Worm (Caenorhabditis elegans) whole organism, mixed stage, embryonic: ENCODE results near the gene clec-22.

ENCODE experiments used
- M03D4.4 ChIP-seq: sonication (generic microtip); optimal IDR thresholded peaks from 2 replicates; lab custom pipeline; 2017; ENCODE audit warnings: mild to moderate bottlenecking, missing genetic modification characterization, missing compliant biosample characterization
- bed-3 ChIP-seq: fragments of 200-800 bp; sonication (Bioruptor generic); optimal IDR thresholded peaks from 3 replicates; lab custom pipeline; 2018; ENCODE audit warnings: mild to moderate bottlenecking, missing genetic modification characterization, moderate library complexity, missing compliant biosample characterization
- blmp-1 ChIP-seq: fragments of 150-350 bp; optimal IDR thresholded peaks from 2 replicates; lab custom pipeline; 2014; ENCODE audit warnings: missing biosample characterization, missing genetic modification characterization
- ceh-43 ChIP-seq: fragments of 200-800 bp; sonication (Bioruptor generic); optimal IDR thresholded peaks from 2 replicates; lab custom pipeline; 2018; ENCODE audit warnings: mild to moderate bottlenecking, missing genetic modification characterization, moderate library complexity, missing compliant biosample characterization
- ceh-83 ChIP-seq: fragments of 200-800 bp; sonication (Bioruptor generic); optimal IDR thresholded peaks from 2 replicates; lab custom pipeline; 2018; ENCODE audit warnings: mild to moderate bottlenecking, missing genetic modification characterization, missing compliant biosample characterization
- ces-1 ChIP-seq: fragments of 150-350 bp; optimal IDR thresholded peaks from 2 replicates; lab custom pipeline; 2014; ENCODE audit warnings: missing biosample characterization, missing genetic modification reagents, missing genetic modification characterization
- cnd-1 ChIP-seq: fragments of 200-800 bp; sonication (Bioruptor generic); optimal IDR thresholded peaks from 2 replicates; lab custom pipeline; 2018; ENCODE audit warnings: mild to moderate bottlenecking, missing genetic modification characterization, missing compliant biosample characterization
- drap-1 ChIP-seq: fragments of 200-800 bp; sonication (Bioruptor generic); optimal IDR thresholded peaks from 3 replicates; lab custom pipeline; 2018; ENCODE audit warnings: mild to moderate bottlenecking, missing genetic modification characterization, missing compliant biosample characterization
- elt-1 ChIP-seq: sonication (generic microtip); optimal IDR thresholded peaks from 2 replicates; lab custom pipeline; 2017; ENCODE audit warnings: missing genetic modification characterization, mild to moderate bottlenecking, missing compliant biosample characterization, antibody characterized with exemption, moderate library complexity, borderline replicate concordance; ENCODE audit not compliant: insufficient read depth
- elt-3 ChIP-seq: fragments of 150-350 bp; optimal IDR thresholded peaks from 2 replicates; lab custom pipeline; 2014; ENCODE audit warnings: missing biosample characterization, missing genetic modification characterization
- flh-1 ChIP-seq: fragments of 200-800 bp; sonication (Bioruptor generic); optimal IDR thresholded peaks from 2 replicates; lab custom pipeline; 2018; ENCODE audit warnings: mild to moderate bottlenecking, missing genetic modification characterization, moderate library complexity, missing compliant biosample characterization
- ham-2 ChIP-seq: fragments of 200-800 bp; sonication (Bioruptor generic); optimal IDR thresholded peaks from 2 replicates; lab custom pipeline; 2018; ENCODE audit warnings: mild to moderate bottlenecking, missing genetic modification characterization, missing compliant biosample characterization
- lin-13 ChIP-seq: fragments of 150-350 bp; optimal IDR thresholded peaks from 2 replicates; lab custom pipeline; 2014; ENCODE audit warnings: missing biosample characterization, missing genetic modification characterization
- lin-32 ChIP-seq: fragments of 200-800 bp; sonication (Bioruptor generic); optimal IDR thresholded peaks from 2 replicates; lab custom pipeline; 2018; ENCODE audit warnings: mild to moderate bottlenecking, missing genetic modification characterization, missing compliant biosample characterization
- lsy-2 ChIP-seq: fragments of 150-350 bp; optimal IDR thresholded peaks from 2 replicates; lab custom pipeline; 2014; ENCODE audit warnings: missing biosample characterization, missing genetic modification characterization
- mep-1 ChIP-seq: fragments of 150-350 bp; optimal IDR thresholded peaks from 2 replicates; lab custom pipeline; 2017; ENCODE audit warnings: missing biosample characterization, missing genetic modification reagents, missing genetic modification characterization, inconsistent platforms
- mls-2 ChIP-seq: sonication (generic microtip); optimal IDR thresholded peaks from 2 replicates; lab custom pipeline; 2016; ENCODE audit warnings: mild to moderate bottlenecking, missing genetic modification characterization, moderate library complexity, missing compliant biosample characterization
- nhr-12 ChIP-seq: fragments of 150-350 bp; optimal IDR thresholded peaks from 2 replicates; lab custom pipeline; 2014; ENCODE audit warnings: missing biosample characterization, missing genetic modification characterization
- nhr-237 ChIP-seq: fragments of 150-350 bp; optimal IDR thresholded peaks from 2 replicates; lab custom pipeline; 2014; ENCODE audit warnings: missing biosample characterization, missing genetic modification characterization
- nhr-28 ChIP-seq: fragments of 150-350 bp; optimal IDR thresholded peaks from 2 replicates; lab custom pipeline; 2014; ENCODE audit warnings: missing biosample characterization, missing genetic modification characterization
- sem-2 ChIP-seq: fragments of 200-800 bp; sonication (Bioruptor generic); optimal IDR thresholded peaks from 2 replicates; lab custom pipeline; 2018; ENCODE audit warnings: mild to moderate bottlenecking, missing genetic modification characterization, missing compliant biosample characterization
- snpc-4 ChIP-seq: fragments of 150-350 bp; optimal IDR thresholded peaks from 2 replicates; lab custom pipeline; 2014; ENCODE audit warnings: missing biosample characterization, missing genetic modification characterization
- sptf-1 ChIP-seq: sonication (generic microtip); optimal IDR thresholded peaks from 2 replicates; lab custom pipeline; 2017; ENCODE audit warnings: mild to moderate bottlenecking, missing genetic modification characterization, moderate library complexity, missing compliant biosample characterization
- tbx-8 ChIP-seq: fragments of 200-800 bp; sonication (Bioruptor generic); optimal IDR thresholded peaks from 2 replicates; lab custom pipeline; 2018; ENCODE audit warnings: mild to moderate bottlenecking, missing genetic modification characterization, moderate library complexity, missing compliant biosample characterization
- unc-120 ChIP-seq: sonication (generic microtip); optimal IDR thresholded peaks from 2 replicates; lab custom pipeline; 2017; ENCODE audit warnings: missing genetic modification characterization, missing compliant biosample characterization; ENCODE audit not compliant: poor library complexity, severe bottlenecking
- unc-39 ChIP-seq: fragments of 150-350 bp; optimal IDR thresholded peaks from 2 replicates; lab custom pipeline; 2014; ENCODE audit warnings: missing biosample characterization, missing genetic modification characterization
- zip-8 ChIP-seq: fragments of 150-350 bp; optimal IDR thresholded peaks from 2 replicates; lab custom pipeline; 2014; ENCODE audit warnings: missing biosample characterization, missing genetic modification characterization
- ztf-11 ChIP-seq: fragments of 150-350 bp; optimal IDR thresholded peaks from 2 replicates; lab custom pipeline; 2014; ENCODE audit warnings: missing biosample characterization, missing genetic modification characterization

clec-22 gene

ce11 chrV:16865404-16865803, 7.2 kb downstream of the clec-22 start, which contains the start of gene clec-28:
TSS of gene clec-28 (plus strand) at chrV:16865704.
- TF ChIP-seq lsy-2 (no peak), elt-1 (no peak), lin-13 (tag; lab: Kevin White, UChicago) (no peak), tbx-8 (GFP tag; lab: Kevin White, UChicago) (no peak), mls-2 (tag; lab: Kevin White, UChicago) (no peak), blmp-1 (tag; lab: Kevin White, UChicago) (no peak), zip-8 (tag; lab: Kevin White, UChicago) (no peak), unc-120 (tag; lab: Kevin White, UChicago) (no peak), sptf-1 (tag; lab: Kevin White, UChicago) (no peak), nhr-12 (no peak), elt-3 (tag; lab: Kevin White, UChicago) (no peak), sem-2 (GFP tag; lab: Kevin White, UChicago) (no peak), bed-3 (GFP tag; lab: Kevin White, UChicago) (no peak), nhr-237 (no peak), cnd-1 (tag; lab: Kevin White, UChicago) (no peak), nhr-28 (no peak), ceh-83 (GFP tag; lab: Kevin White, UChicago) (no peak), ztf-11 (tag; lab: Kevin White, UChicago) (no peak)

ce11 chrV:16869740-16870139, 11.5 kb downstream of the clec-22 start, which contains the start of gene clec-33:
TSS of gene clec-33 (minus strand) at chrV:16869840.
- no peak for TF ChIP-seq ham-2
- TF ChIP-seq elt-3 (tag; lab: Kevin White, UChicago), result no peak
- no peak for TF ChIP-seq lsy-2
- TF ChIP-seq flh-1 (GFP tag; lab: Kevin White, UChicago), result no peak
- no peak for TF ChIP-seq unc-39
- no peak for TF ChIP-seq blmp-1 (tag; lab: Kevin White, UChicago)
- no peak for TF ChIP-seq zip-8 (tag; lab: Kevin White, UChicago)
- TF ChIP-seq cnd-1 (tag; lab: Kevin White, UChicago), result no peak
- no peak for TF ChIP-seq snpc-4 (tag; lab: Kevin White, UChicago)
- TF ChIP-seq ceh-83 (GFP tag; lab: Kevin White, UChicago), result no peak
- no peak for TF ChIP-seq mls-2 (tag; lab: Kevin White, UChicago)
- TF ChIP-seq ces-1, result no peak
- TF ChIP-seq bed-3 (GFP tag; lab: Kevin White, UChicago), result no peak

- TF ChIP-seq cnd-1 (tag; lab: Kevin White, UChicago), result no peak
Observed at ce11 chrV:16871387-16871786, 13.2 kb downstream of the clec-22 start, which contains the start of gene thn-4. TSS of gene thn-4 (minus strand) at chrV:16871487.

ce11 chrV:16873642-16874041, 15.4 kb downstream of the clec-22 start, which contains the start of gene srw-23:
TSS of gene srw-23 (plus strand) at chrV:16873942.
- TF ChIP-seq M03D4.4 (tag; lab: Kevin White, UChicago) (no peak), mep-1 (tag; lab: Kevin White, UChicago) (no peak), drap-1 (GFP tag; lab: Kevin White, UChicago) (no peak), ztf-11 (tag; lab: Kevin White, UChicago) (no peak), blmp-1 (tag; lab: Kevin White, UChicago) (no peak)
- TF ChIP-seq, all 35 proteins: peak for 0

- TF ChIP-seq ham-2 (no peak), lsy-2 (no peak), ceh-43 (GFP tag; lab: Kevin White, UChicago) (no peak), lin-32 (GFP tag; lab: Kevin White, UChicago) (no peak)
- TF ChIP-seq, all 35 proteins: peak for 0
Observed at ce11 chrV:16874966-16875365, 16.7 kb downstream of the clec-22 start, which contains the start of gene F49A5.10. TSS of gene F49A5.10 (plus strand) at chrV:16875266.

ce11 chrV:16879532-16879931, 21.3 kb downstream of the clec-22 start:
- no peak for TF ChIP-seq cnd-1 (tag; lab: Kevin White, UChicago)
- no peak for TF ChIP-seq ceh-83 (GFP tag; lab: Kevin White, UChicago)
